Worm (Caenorhabditis elegans) whole organism, late embryonic: ENCODE results near the gene F25E5.1.

ENCODE experiments used
- K02D7.2 ChIP-seq: sonication (generic microtip); optimal IDR thresholded peaks from 2 replicates; lab custom pipeline; 2017; ENCODE audit warnings: mild to moderate bottlenecking, missing genetic modification characterization, missing compliant biosample characterization
- lin-11 ChIP-seq: fragments of 200-800 bp; sonication (Bioruptor generic); optimal IDR thresholded peaks from 2 replicates; lab custom pipeline; 2018; ENCODE audit warnings: mild to moderate bottlenecking, missing genetic modification characterization, missing compliant biosample characterization
- pax-1 ChIP-seq: fragments of 150-350 bp; optimal IDR thresholded peaks from 2 replicates; lab custom pipeline; 2014; ENCODE audit warnings: missing biosample characterization, missing genetic modification characterization
- pha-2 ChIP-seq: sonication (generic microtip); optimal IDR thresholded peaks from 2 replicates; lab custom pipeline; 2017; ENCODE audit warnings: mild to moderate bottlenecking, missing genetic modification characterization, missing compliant biosample characterization
- unc-55 ChIP-seq: sonication (generic microtip); optimal IDR thresholded peaks from 2 replicates; lab custom pipeline; 2017; ENCODE audit warnings: missing biosample characterization, missing genetic modification reagents, missing genetic modification characterization

DNA sequence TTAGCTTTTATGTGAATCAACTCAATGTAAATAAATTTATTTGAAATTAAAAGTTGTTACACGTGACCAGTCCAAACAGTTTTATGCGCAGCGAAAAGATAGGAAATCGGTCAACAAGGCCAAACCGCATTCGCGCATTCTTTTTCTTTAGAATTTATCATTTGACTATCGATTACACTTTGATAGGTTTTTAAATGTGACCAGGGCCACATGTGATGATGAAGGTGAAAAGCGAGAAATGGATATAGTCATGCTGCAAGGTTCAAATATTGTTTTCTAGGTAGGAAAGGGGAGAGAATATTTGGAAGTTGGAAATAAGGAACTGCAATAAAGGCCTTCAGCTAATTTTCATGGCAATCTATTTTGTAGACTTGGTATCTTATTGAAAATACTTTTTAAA is 28.8 kb upstream of the F25E5.1 start:
- TF ChIP-seq pax-1 (tag; lab: Kevin White, UChicago): no peak
- TF ChIP-seq unc-55: no peak
- TF ChIP-seq lin-11 (tag; lab: Kevin White, UChicago): no peak
- no peak for TF ChIP-seq pha-2 (tag; lab: Kevin White, UChicago)
- no peak for TF ChIP-seq K02D7.2 (tag; lab: Kevin White, UChicago)
